Fruit fly (Drosophila melanogaster): Measurements from ENCODE around the gene PH4alphaNE1.

Gene PH4alphaNE1

DNA sequence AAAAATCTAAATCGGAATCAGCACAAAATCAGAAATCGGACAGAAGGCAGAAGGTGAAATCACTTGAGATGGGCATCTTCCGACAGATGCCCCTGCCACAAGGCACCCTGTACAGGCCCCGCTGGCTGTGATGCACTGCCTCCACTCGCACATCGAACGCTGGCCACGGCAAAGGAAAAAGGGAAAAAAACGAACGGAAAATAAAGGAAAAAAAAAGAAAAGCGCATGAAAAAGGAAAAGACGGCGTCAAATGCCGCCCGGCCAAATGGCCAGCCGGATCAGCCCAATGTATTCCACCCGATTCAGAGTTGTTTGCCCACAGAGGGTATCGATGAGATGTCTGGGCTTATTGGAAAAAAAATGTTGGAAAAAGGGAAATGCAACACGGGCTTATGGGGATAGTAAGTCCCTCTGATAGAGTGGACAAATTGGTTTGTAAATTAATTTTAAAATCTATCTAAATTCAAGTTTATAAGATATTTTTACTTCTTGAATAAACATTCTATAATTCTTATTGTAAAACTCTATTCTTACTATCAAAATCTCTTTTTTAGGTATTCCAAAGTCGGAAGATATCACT is 31.1 kb upstream of the PH4alphaNE1 start (continued):
- no peak for TF ChIP-seq YL-1 (GFP tag; optimal IDR thresholded peaks at IDR 0.05)
- no peak for TF ChIP-seq Fer2 (tag; optimal IDR thresholded peaks at IDR 0.05)
- TF ChIP-seq Hand (GFP tag; optimal IDR thresholded peaks at IDR 0.05): no peak
- no peak for TF ChIP-seq sna (GFP tag; IDR thresholded peaks at IDR 0.05; ENCODE audit: partially characterized antibody)
- TF ChIP-seq Drgx (GFP tag; IDR thresholded peaks at IDR 0.05): 0 out of 2 replicates have a peak, but pooled peaks have one; percentile 26
- TF ChIP-seq CG9437 (GFP tag; optimal IDR thresholded peaks at IDR 0.05): no peak
- no peak for TF ChIP-seq Sry-δ (GFP tag; optimal IDR thresholded peaks at IDR 0.05)
- TF ChIP-seq ATbp (GFP tag; optimal IDR thresholded peaks at IDR 0.05): no peak
- 0 out of 2 replicates have a peak, but pooled peaks have one; percentile 14 for TF ChIP-seq CG6689 (GFP tag; IDR thresholded peaks at IDR 0.05)
- TF ChIP-seq ac (GFP tag; optimal IDR thresholded peaks at IDR 0.05): no peak
- TF ChIP-seq Atf6 (GFP tag; IDR thresholded peaks at IDR 0.05): no peak
- no peak for TF ChIP-seq HmgD (GFP tag; optimal IDR thresholded peaks at IDR 0.05)
- TF ChIP-seq kay (GFP tag; optimal IDR thresholded peaks at IDR 0.05): no peak
- no peak for TF ChIP-seq luna (GFP tag; optimal IDR thresholded peaks at IDR 0.05)
- no peak for TF ChIP-seq zen2 (GFP tag; IDR thresholded peaks at IDR 0.05; ENCODE audit: partially characterized antibody)
- no peak for TF ChIP-seq CG17359 (tag; optimal IDR thresholded peaks at IDR 0.05)
- TF ChIP-seq nerfin-2 (GFP tag; IDR thresholded peaks at IDR 0.05; ENCODE audit: partially characterized antibody): no peak
- TF ChIP-seq CG14710 (tag; optimal IDR thresholded peaks at IDR 0.05): peak; percentile 6
- no peak for TF ChIP-seq CG4328 (GFP tag; optimal IDR thresholded peaks at IDR 0.05)
- TF ChIP-seq CG10959 (GFP tag; IDR thresholded peaks at IDR 0.05): no peak
- no peak for TF ChIP-seq Ravus (GFP tag; IDR thresholded peaks at IDR 0.05)
- TF ChIP-seq MESR4 (GFP tag; optimal IDR thresholded peaks at IDR 0.05): no peak
- no peak for TF ChIP-seq gsb-n (tag; optimal IDR thresholded peaks at IDR 0.05)
- no peak for TF ChIP-seq otp (GFP tag; IDR thresholded peaks at IDR 0.05)
- no peak for TF ChIP-seq ham (GFP tag; IDR thresholded peaks at IDR 0.05)
- TF ChIP-seq mirr (GFP tag; optimal IDR thresholded peaks at IDR 0.05): no peak
- TF ChIP-seq dati (GFP tag; IDR thresholded peaks at IDR 0.05): no peak
- no peak for TF ChIP-seq fd64A (GFP tag; optimal IDR thresholded peaks at IDR 0.05)
- peak; percentile 60 for TF ChIP-seq D19B (GFP tag; optimal IDR thresholded peaks at IDR 0.05)
- no peak for TF ChIP-seq CG12299 (tag; optimal IDR thresholded peaks at IDR 0.05)
- no peak for TF ChIP-seq Meics (GFP tag; optimal IDR thresholded peaks at IDR 0.05)
- no peak for TF ChIP-seq CG7556 (GFP tag; optimal IDR thresholded peaks at IDR 0.05)
- no peak for TF ChIP-seq ERR (GFP tag; optimal IDR thresholded peaks at IDR 0.05)
- no peak for TF ChIP-seq CG9727 (GFP tag; optimal IDR thresholded peaks at IDR 0.05)
- TF ChIP-seq Taf1 (GFP tag; IDR thresholded peaks at IDR 0.05): no peak
- peak; percentile 46 for TF ChIP-seq Sox102F (GFP tag; optimal IDR thresholded peaks at IDR 0.05)
- no peak for TF ChIP-seq Sin3A (optimal IDR thresholded peaks at IDR 0.05)
- TF ChIP-seq CG11723 (GFP tag; optimal IDR thresholded peaks at IDR 0.05): no peak
- peak; percentile 6 for TF ChIP-seq dmrt11E (tag; optimal IDR thresholded peaks at IDR 0.05)
- peak; percentile 50 for TF ChIP-seq dmrt99B (tag; optimal IDR thresholded peaks at IDR 0.05)
- peak; percentile 9 for TF ChIP-seq CG6254 (GFP tag; optimal IDR thresholded peaks at IDR 0.05)
- no peak for TF ChIP-seq Kr (GFP tag; optimal IDR thresholded peaks at IDR 0.05)
- TF ChIP-seq peb (GFP tag; IDR thresholded peaks at IDR 0.05): no peak
- TF ChIP-seq al (GFP tag; IDR thresholded peaks at IDR 0.05): no peak
- peak; percentile 5 for TF ChIP-seq bcd (GFP tag; optimal IDR thresholded peaks at IDR 0.05)
- TF ChIP-seq D (optimal IDR thresholded peaks at IDR 0.05): no peak
- peak; percentile 9 for TF ChIP-seq D (GFP tag; optimal IDR thresholded peaks at IDR 0.05)
- no peak for TF ChIP-seq CG1832 (GFP tag; optimal IDR thresholded peaks at IDR 0.05)
- TF ChIP-seq CG7839 (tag; optimal IDR thresholded peaks at IDR 0.05): peak; percentile 23
- TF ChIP-seq bowl (GFP tag; IDR thresholded peaks at IDR 0.05): no peak
- no peak for TF ChIP-seq CG10274 (GFP tag; optimal IDR thresholded peaks at IDR 0.05)
